Worm (Caenorhabditis elegans) whole organism, late embryonic: Measurements from ENCODE around the gene vars-1.

Source experiments
- C08G9.2 ChIP-seq: sonication (generic microtip); optimal IDR thresholded peaks from 2 replicates; lab custom pipeline; 2016; ENCODE audit warnings: mild to moderate bottlenecking, missing genetic modification characterization, moderate library complexity, missing compliant biosample characterization
- C38D4.7 ChIP-seq: fragments of 200-800 bp; sonication (Bioruptor generic); optimal IDR thresholded peaks from 2 replicates; lab custom pipeline; 2018; ENCODE audit warnings: mild to moderate bottlenecking, missing genetic modification characterization, moderate library complexity, missing compliant biosample characterization
- F13H6.1 ChIP-seq: sonication (generic microtip); optimal IDR thresholded peaks from 2 replicates; lab custom pipeline; 2016; ENCODE audit warnings: missing genetic modification characterization, missing compliant biosample characterization
- K09A11.1 ChIP-seq: sonication (generic microtip); optimal IDR thresholded peaks from 2 replicates; lab custom pipeline; 2017; ENCODE audit warnings: antibody characterized with exemption, mild to moderate bottlenecking, missing genetic modification characterization, missing compliant biosample characterization; ENCODE audit not compliant: insufficient read depth
- T23F11.4 ChIP-seq: fragments of 200-800 bp; sonication (Bioruptor generic); optimal IDR thresholded peaks from 2 replicates; lab custom pipeline; 2018; ENCODE audit warnings: mild to moderate bottlenecking, missing genetic modification characterization, missing compliant biosample characterization
- Y22D7AL.16 ChIP-seq: sonication (generic microtip); optimal IDR thresholded peaks from 2 replicates; lab custom pipeline; 2016; ENCODE audit warnings: missing genetic modification characterization, missing compliant biosample characterization
- ahr-1 ChIP-seq: sonication (generic microtip); optimal IDR thresholded peaks from 2 replicates; lab custom pipeline; 2016; ENCODE audit warnings: missing genetic modification characterization, missing compliant biosample characterization
- ama-1 ChIP-seq: fragments of 150-350 bp; optimal IDR thresholded peaks from 2 replicates; lab custom pipeline; 2014
- ceh-14 ChIP-seq: sonication (generic microtip); optimal IDR thresholded peaks from 2 replicates; lab custom pipeline; 2016; ENCODE audit warnings: missing genotype, missing genetic modification characterization, missing compliant biosample characterization
- ceh-18 ChIP-seq: sonication (generic microtip); optimal IDR thresholded peaks from 2 replicates; lab custom pipeline; 2016; ENCODE audit warnings: missing genetic modification characterization, missing compliant biosample characterization
- ceh-19 ChIP-seq: fragments of 200-800 bp; sonication (Bioruptor generic); optimal IDR thresholded peaks from 2 replicates; lab custom pipeline; 2018; ENCODE audit warnings: mild to moderate bottlenecking, missing genetic modification characterization, missing compliant biosample characterization
- ceh-2 ChIP-seq: sonication (generic microtip); optimal IDR thresholded peaks from 2 replicates; lab custom pipeline; 2016; ENCODE audit warnings: missing genotype, missing genetic modification characterization, missing compliant biosample characterization
- ceh-22 ChIP-seq: sonication (generic microtip); optimal IDR thresholded peaks from 2 replicates; lab custom pipeline; 2017; ENCODE audit warnings: missing biosample characterization, missing genetic modification characterization
- ceh-24 ChIP-seq: sonication (generic microtip); optimal IDR thresholded peaks from 2 replicates; lab custom pipeline; 2016; ENCODE audit warnings: mild to moderate bottlenecking, missing genetic modification characterization, missing compliant biosample characterization
- ceh-30 ChIP-seq: fragments of 150-350 bp; optimal IDR thresholded peaks from 2 replicates; lab custom pipeline; 2014; ENCODE audit warnings: missing biosample characterization, missing genetic modification characterization
- ceh-31 ChIP-seq: sonication (generic microtip); optimal IDR thresholded peaks from 2 replicates; lab custom pipeline; 2016; ENCODE audit warnings: missing genetic modification characterization, missing compliant biosample characterization
- ceh-34 ChIP-seq: sonication (generic microtip); optimal IDR thresholded peaks from 2 replicates; lab custom pipeline; 2016; ENCODE audit warnings: mild to moderate bottlenecking, missing genetic modification characterization, missing compliant biosample characterization
- ceh-45 ChIP-seq: fragments of 200-800 bp; sonication (Bioruptor generic); IDR thresholded peaks from 2 replicates; pipeline ENCODE4 v1.3.6; 2022; ENCODE audit warnings: missing genetic modification reagents, missing genetic modification characterization, missing compliant biosample characterization
- ceh-48 ChIP-seq: sonication (generic microtip); optimal IDR thresholded peaks from 2 replicates; lab custom pipeline; 2016; ENCODE audit warnings: missing genetic modification characterization, inconsistent platforms, missing compliant biosample characterization
- ceh-9 ChIP-seq: sonication (generic microtip); optimal IDR thresholded peaks from 2 replicates; lab custom pipeline; 2016; ENCODE audit warnings: mild to moderate bottlenecking, missing genetic modification characterization, inconsistent platforms, missing compliant biosample characterization
- dve-1 ChIP-seq: sonication (generic microtip); optimal IDR thresholded peaks from 2 replicates; lab custom pipeline; 2017; ENCODE audit warnings: antibody characterized with exemption, mild to moderate bottlenecking, missing genetic modification characterization, missing compliant biosample characterization
- elt-2 ChIP-seq: sonication (generic microtip); optimal IDR thresholded peaks from 2 replicates; lab custom pipeline; 2016; ENCODE audit warnings: missing genetic modification reagents, missing genetic modification characterization, missing compliant biosample characterization
- elt-4 ChIP-seq: sonication (generic microtip); optimal IDR thresholded peaks from 2 replicates; lab custom pipeline; 2016; ENCODE audit warnings: missing genetic modification characterization, missing compliant biosample characterization
- ets-4 ChIP-seq: sonication (generic microtip); optimal IDR thresholded peaks from 2 replicates; lab custom pipeline; 2016; ENCODE audit warnings: missing genetic modification characterization, missing compliant biosample characterization
- fax-1 ChIP-seq: sonication (generic microtip); optimal IDR thresholded peaks from 2 replicates; lab custom pipeline; 2016; ENCODE audit warnings: missing genotype, missing genetic modification characterization, missing compliant biosample characterization
- fkh-6 ChIP-seq: sonication (generic microtip); optimal IDR thresholded peaks from 2 replicates; lab custom pipeline; 2016; ENCODE audit warnings: missing genetic modification characterization, missing compliant biosample characterization
- hlh-30 ChIP-seq: sonication (generic microtip); optimal IDR thresholded peaks from 2 replicates; lab custom pipeline; 2017; ENCODE audit warnings: antibody characterized with exemption, missing genetic modification characterization, missing compliant biosample characterization; ENCODE audit not compliant: insufficient read depth
- hlh-8 ChIP-seq: sonication (generic microtip); optimal IDR thresholded peaks from 2 replicates; lab custom pipeline; 2016; ENCODE audit warnings: missing genotype, missing genetic modification characterization, missing compliant biosample characterization
- lim-6 ChIP-seq: sonication (generic microtip); optimal IDR thresholded peaks from 2 replicates; lab custom pipeline; 2016; ENCODE audit warnings: missing genetic modification characterization, missing compliant biosample characterization
- mec-3 ChIP-seq: sonication (generic microtip); optimal IDR thresholded peaks from 2 replicates; lab custom pipeline; 2016; ENCODE audit warnings: borderline replicate concordance, missing genetic modification characterization, missing compliant biosample characterization
- nhr-11 ChIP-seq: fragments of 150-350 bp; optimal IDR thresholded peaks from 2 replicates; lab custom pipeline; 2014; ENCODE audit warnings: missing biosample characterization, missing genetic modification characterization
- nhr-232 ChIP-seq: sonication (generic microtip); optimal IDR thresholded peaks from 2 replicates; lab custom pipeline; 2016; ENCODE audit warnings: missing genetic modification characterization, missing compliant biosample characterization
- npax-4 ChIP-seq: sonication (generic microtip); optimal IDR thresholded peaks from 2 replicates; lab custom pipeline; 2016; ENCODE audit warnings: missing genetic modification characterization, missing compliant biosample characterization
- odd-2 ChIP-seq: sonication (generic microtip); optimal IDR thresholded peaks from 2 replicates; lab custom pipeline; 2017; ENCODE audit warnings: antibody characterized with exemption, mild to moderate bottlenecking, missing genetic modification characterization, missing compliant biosample characterization
- pag-3 ChIP-seq: sonication (generic microtip); optimal IDR thresholded peaks from 2 replicates; lab custom pipeline; 2016; ENCODE audit warnings: missing compliant biosample characterization, missing genetic modification characterization, borderline replicate concordance
- pax-1 ChIP-seq: fragments of 150-350 bp; optimal IDR thresholded peaks from 2 replicates; lab custom pipeline; 2014; ENCODE audit warnings: missing biosample characterization, missing genetic modification characterization
- pha-4 ChIP-seq: fragments of 150-350 bp; optimal IDR thresholded peaks from 2 replicates; lab custom pipeline; 2018; ENCODE audit warnings: missing biosample characterization, missing genetic modification reagents, missing genetic modification characterization
- pqm-1 ChIP-seq: sonication (generic microtip); optimal IDR thresholded peaks from 2 replicates; lab custom pipeline; 2016; ENCODE audit warnings: missing genetic modification characterization, missing compliant biosample characterization
- pros-1 ChIP-seq: fragments of 150-350 bp; optimal IDR thresholded peaks from 2 replicates; lab custom pipeline; 2014; ENCODE audit warnings: missing biosample characterization, missing genetic modification reagents, missing genetic modification characterization
- ref-2 ChIP-seq: sonication (generic microtip); optimal IDR thresholded peaks from 2 replicates; lab custom pipeline; 2016; ENCODE audit warnings: missing genetic modification characterization, missing compliant biosample characterization
- rnt-1 ChIP-seq: sonication (generic microtip); optimal IDR thresholded peaks from 2 replicates; lab custom pipeline; 2016; ENCODE audit warnings: missing genetic modification characterization, missing compliant biosample characterization
- sdc-2 ChIP-seq: sonication (generic microtip); optimal IDR thresholded peaks from 2 replicates; lab custom pipeline; 2016; ENCODE audit warnings: missing genotype, missing genetic modification characterization, missing compliant biosample characterization
- sox-2 ChIP-seq: fragments of 200-800 bp; sonication (Bioruptor generic); IDR thresholded peaks from 2 replicates; pipeline ENCODE4 v1.3.6; 2022; ENCODE audit warnings: missing genetic modification reagents, missing genetic modification characterization, missing compliant biosample characterization
- sox-4 ChIP-seq: sonication (generic microtip); optimal IDR thresholded peaks from 2 replicates; lab custom pipeline; 2017; ENCODE audit warnings: mild to moderate bottlenecking, missing genetic modification characterization, inconsistent platforms, missing compliant biosample characterization
- syd-9 ChIP-seq: sonication (generic microtip); optimal IDR thresholded peaks from 2 replicates; lab custom pipeline; 2016; ENCODE audit warnings: mild to moderate bottlenecking, missing genetic modification characterization, moderate library complexity, missing compliant biosample characterization
- tbx-2 ChIP-seq: sonication (generic microtip); optimal IDR thresholded peaks from 2 replicates; lab custom pipeline; 2016; ENCODE audit warnings: missing genetic modification characterization, missing compliant biosample characterization
- tbx-7 ChIP-seq: sonication (generic microtip); optimal IDR thresholded peaks from 2 replicates; lab custom pipeline; 2016; ENCODE audit warnings: missing genotype, missing genetic modification characterization, missing compliant biosample characterization
- ttx-3 ChIP-seq: sonication (generic microtip); optimal IDR thresholded peaks from 2 replicates; lab custom pipeline; 2016; ENCODE audit warnings: missing genetic modification reagents, missing genetic modification characterization, missing compliant biosample characterization
- unc-3 ChIP-seq, 2 experiments: fragments of 200-800 bp in 1 of 2; sonication (Bioruptor generic) in 1 of 2; sonication (generic microtip) in 1 of 2; conservative IDR thresholded peaks in 1 of 2; optimal IDR thresholded peaks in 1 of 2; 2 replicates each; pipeline versions ENCODE4 v1.3.6 to Lab custom; 2016 to 2022; ENCODE audit warnings: missing compliant biosample characterization in 2 of 2, missing genetic modification characterization in 2 of 2, missing genetic modification reagents in 1 of 2
- unc-42 ChIP-seq: sonication (generic microtip); optimal IDR thresholded peaks from 2 replicates; lab custom pipeline; 2016; ENCODE audit warnings: missing genotype, missing genetic modification characterization, missing compliant biosample characterization
- unc-55 ChIP-seq: sonication (generic microtip); optimal IDR thresholded peaks from 2 replicates; lab custom pipeline; 2017; ENCODE audit warnings: missing biosample characterization, missing genetic modification reagents, missing genetic modification characterization
- unc-86 ChIP-seq: sonication (generic microtip); optimal IDR thresholded peaks from 2 replicates; lab custom pipeline; 2016; ENCODE audit warnings: missing genetic modification characterization, missing compliant biosample characterization

Gene vars-1

ce11 chrV:8000929-8001513 is 30.2 kb upstream of the vars-1 start, which contains the start of gene Y97E10AR.1:
Gene Y97E10AR.1 (plus strand): TSS chrV:8001463.
- no peak for TF ChIP-seq sox-4 (tag; lab: Kevin White, UChicago)
- TF ChIP-seq unc-55 (GFP tag; lab: Kevin White, UChicago): peak; percentile 67
- TF ChIP-seq ceh-31 (tag; lab: Kevin White, UChicago): peak; percentile 89
- TF ChIP-seq unc-42: peak; percentile 86
- TF ChIP-seq lim-6 (tag; lab: Kevin White, UChicago): no peak
- no peak for TF ChIP-seq T23F11.4 (GFP tag; lab: Kevin White, UChicago)
- TF ChIP-seq elt-2 (tag; lab: Kevin White, UChicago): peak; percentile 40
- peak; percentile 92 for TF ChIP-seq hlh-30 (tag; lab: Kevin White, UChicago)
- no peak for TF ChIP-seq fax-1 (tag; lab: Kevin White, UChicago)
- TF ChIP-seq dve-1: peak; percentile 70
- TF ChIP-seq sdc-2 (tag; lab: Kevin White, UChicago): peak; percentile 29
- peak; percentile 53 for TF ChIP-seq ref-2 (tag; lab: Kevin White, UChicago)
- TF ChIP-seq ceh-24 (tag; lab: Kevin White, UChicago): no peak
- TF ChIP-seq ttx-3: no peak
- TF ChIP-seq pax-1 (tag; lab: Kevin White, UChicago): no peak
- TF ChIP-seq K09A11.1: peak; percentile 39
- no peak for TF ChIP-seq unc-3 (GFP tag; conservative IDR thresholded peaks at IDR 0.05; lab: Robert Waterston, UW)
- peak; percentile 47 for TF ChIP-seq unc-3 (tag; optimal IDR thresholded peaks at IDR 0.05; lab: Kevin White, UChicago)
- TF ChIP-seq sox-2: no peak
- TF ChIP-seq tbx-7 (tag; lab: Kevin White, UChicago): no peak
- peak; percentile 34 for TF ChIP-seq ceh-2 (tag; lab: Kevin White, UChicago)
- peak; percentile 50 for TF ChIP-seq ceh-30 (tag; lab: Kevin White, UChicago)
- TF ChIP-seq pha-4 (tag; lab: Kevin White, UChicago): no peak
- TF ChIP-seq ahr-1: no peak
- peak; percentile 39 for TF ChIP-seq ceh-48 (tag; lab: Kevin White, UChicago)
- TF ChIP-seq tbx-2: peak; percentile 74
- peak; percentile 77 for TF ChIP-seq hlh-8 (tag; lab: Kevin White, UChicago)
- peak; percentile 61 for TF ChIP-seq ets-4 (tag; lab: Kevin White, UChicago)
- TF ChIP-seq ceh-14: peak; percentile 77
- no peak for TF ChIP-seq ceh-22
- TF ChIP-seq pag-3 (tag; lab: Kevin White, UChicago): peak; percentile 3
- no peak for TF ChIP-seq ceh-45
- TF ChIP-seq elt-4: no peak
- TF ChIP-seq pros-1: peak; percentile 68
- peak; percentile 98 for TF ChIP-seq ceh-18 (tag; lab: Kevin White, UChicago)
- no peak for TF ChIP-seq Y22D7AL.16 (tag; lab: Kevin White, UChicago)
- no peak for TF ChIP-seq ama-1 (lab: Kevin White, UChicago)
- peak; percentile 18 for TF ChIP-seq C08G9.2 (tag; lab: Kevin White, UChicago)
- no peak for TF ChIP-seq unc-86 (tag; lab: Kevin White, UChicago)
- TF ChIP-seq nhr-232 (tag; lab: Kevin White, UChicago): no peak
- no peak for TF ChIP-seq mec-3 (tag; lab: Kevin White, UChicago)
- TF ChIP-seq C38D4.7 (GFP tag; lab: Kevin White, UChicago): peak; percentile 31
- no peak for TF ChIP-seq odd-2 (tag; lab: Kevin White, UChicago)
- peak; percentile 68 for TF ChIP-seq F13H6.1
- no peak for TF ChIP-seq ceh-9 (tag; lab: Kevin White, UChicago)
- TF ChIP-seq nhr-11 (tag; lab: Kevin White, UChicago): no peak
- TF ChIP-seq ceh-34 (tag; lab: Kevin White, UChicago): peak; percentile 80
- TF ChIP-seq syd-9 (tag; lab: Kevin White, UChicago): peak; percentile 73
- TF ChIP-seq fkh-6 (tag; lab: Kevin White, UChicago): peak; percentile 62
- TF ChIP-seq npax-4: no peak
- TF ChIP-seq rnt-1 (tag; lab: Kevin White, UChicago): peak; percentile 58
- TF ChIP-seq pqm-1 (tag; lab: Kevin White, UChicago): peak; percentile 12
- TF ChIP-seq ceh-19 (GFP tag; lab: Kevin White, UChicago): peak; percentile 78
